Fruit fly (Drosophila melanogaster) whole organism, embryonic: Measurements from ENCODE around the gene CG15403.

Experiments used
- Atf6 ChIP-seq: fragments of 200-800 bp; sonication (Bioruptor generic); IDR thresholded peaks from 2 replicates; pipeline ENCODE4 v1.3.6; 2022; ENCODE audit warnings: missing biosample characterization, missing genetic modification characterization
- CG42726 ChIP-seq: fragments of 200-800 bp; sonication (Bioruptor generic); IDR thresholded peaks from 2 replicates; pipeline ENCODE4 v1.3.6; 2022; ENCODE audit warnings: missing biosample characterization, missing genetic modification characterization; ENCODE audit not compliant: partially characterized antibody
- Dll ChIP-seq: fragments of 200-800 bp; sonication (Bioruptor generic); IDR thresholded peaks from 4 replicates; pipeline ENCODE4 v1.3.6; 2022; ENCODE audit warnings: missing biosample characterization, missing genetic modification characterization; ENCODE audit not compliant: partially characterized antibody
- Optix ChIP-seq: fragments of 200-800 bp; sonication (Bioruptor generic); IDR thresholded peaks from 3 replicates; pipeline ENCODE4 v1.3.6; 2022; ENCODE audit warnings: missing biosample characterization, missing genetic modification characterization
- ab ChIP-seq: fragments of 200-800 bp; sonication (Bioruptor generic); optimal IDR thresholded peaks from 2 replicates; lab custom pipeline; 2016; ENCODE audit warnings: missing biosample characterization, missing genetic modification characterization
- abd-A ChIP-seq: fragments of 200-800 bp; sonication (Bioruptor generic); optimal IDR thresholded peaks from 3 replicates; lab custom pipeline; 2019; ENCODE audit warnings: missing biosample characterization, mild to moderate bottlenecking, missing genetic modification characterization, moderate library complexity
- cwo ChIP-seq: fragments of 200-800 bp; sonication (Bioruptor generic); optimal IDR thresholded peaks from 3 replicates; lab custom pipeline; 2017; ENCODE audit warnings: missing biosample characterization, missing genetic modification characterization, mild to moderate bottlenecking, moderate library complexity, missing genetic modification reagents
- schlank ChIP-seq: fragments of 200-800 bp; sonication (Bioruptor generic); optimal IDR thresholded peaks from 2 replicates; lab custom pipeline; 2018; ENCODE audit warnings: missing biosample characterization, mild to moderate bottlenecking, missing genetic modification characterization

- TF ChIP-seq ab (GFP tag; lab: Kevin White, UChicago) (no peak), abd-A (tag; lab: Kevin White, UChicago) (no peak), schlank (tag; lab: Kevin White, UChicago) (no peak), Dll (GFP tag; lab: Robert Waterston, UW) (no peak), Optix (no peak), Atf6 (GFP tag; lab: Robert Waterston, UW) (no peak), CG42726 (GFP tag; lab: Robert Waterston, UW) (no peak), cwo (GFP tag; lab: Kevin White, UChicago) (no peak)
Observed at dm6 chr2L:3109372-3109771, 19.1 kb upstream of the CG15403 start, which contains the start of gene PpD6.
